Worm (Caenorhabditis elegans) whole organism, L4 larva: Measurements from ENCODE around the gene ced-9.

Experiments used
- F44E2.7 ChIP-seq: fragments of 200-800 bp; sonication (Bioruptor generic); IDR thresholded peaks from 2 replicates; pipeline ENCODE4 v2.1.2; 2022; ENCODE audit warnings: missing genetic modification characterization, missing compliant biosample characterization
- ama-1 ChIP-seq: fragments of 150-350 bp; optimal IDR thresholded peaks from 2 replicates; lab custom pipeline; 2014; ENCODE audit warnings: inconsistent platforms, mixed read lengths
- ces-1 ChIP-seq: fragments of 150-350 bp; sonication (generic microtip); optimal IDR thresholded peaks from 4 replicates; lab custom pipeline; 2014; ENCODE audit warnings: missing biosample characterization, missing genetic modification reagents, missing genetic modification characterization
- daf-12 ChIP-seq: fragments of 150-350 bp; optimal IDR thresholded peaks from 2 replicates; lab custom pipeline; 2014; ENCODE audit warnings: missing biosample characterization, missing genetic modification reagents, missing genetic modification characterization
- dpl-1 ChIP-seq: fragments of 150-350 bp; optimal IDR thresholded peaks from 2 replicates; lab custom pipeline; 2014; ENCODE audit warnings: missing biosample characterization, missing genetic modification reagents, missing genetic modification characterization
- egl-27 ChIP-seq: sonication (generic microtip); optimal IDR thresholded peaks from 3 replicates; lab custom pipeline; 2017; ENCODE audit warnings: missing biosample characterization, missing genetic modification reagents, missing genetic modification characterization
- fkh-10 ChIP-seq: fragments of 150-350 bp; optimal IDR thresholded peaks from 2 replicates; lab custom pipeline; 2014; ENCODE audit warnings: missing biosample characterization, missing genetic modification reagents, missing genetic modification characterization
- hlh-30 ChIP-seq: sonication (generic microtip); optimal IDR thresholded peaks from 2 replicates; lab custom pipeline; 2017; ENCODE audit warnings: antibody characterized with exemption, mild to moderate bottlenecking, missing genetic modification characterization, missing compliant biosample characterization; ENCODE audit not compliant: insufficient read depth
- lin-29 ChIP-seq: fragments of 200-800 bp; sonication (Bioruptor generic); IDR thresholded peaks from 2 replicates; pipeline ENCODE4 v1.3.6; 2022; ENCODE audit warnings: missing genetic modification reagents, missing genetic modification characterization, missing compliant biosample characterization
- nhr-237 ChIP-seq: sonication (generic microtip); optimal IDR thresholded peaks from 2 replicates; lab custom pipeline; 2017; ENCODE audit warnings: missing biosample characterization, missing genetic modification characterization
- nhr-28 ChIP-seq: fragments of 150-350 bp; optimal IDR thresholded peaks from 2 replicates; lab custom pipeline; 2014; ENCODE audit warnings: missing biosample characterization, missing genetic modification characterization
- nhr-6 ChIP-seq: fragments of 150-350 bp; optimal IDR thresholded peaks from 2 replicates; lab custom pipeline; 2014; ENCODE audit warnings: missing biosample characterization, missing genetic modification characterization
- nhr-77 ChIP-seq: fragments of 150-350 bp; optimal IDR thresholded peaks from 2 replicates; lab custom pipeline; 2014; ENCODE audit warnings: missing biosample characterization, missing genetic modification characterization
- ztf-11 ChIP-seq: fragments of 150-350 bp; optimal IDR thresholded peaks from 2 replicates; lab custom pipeline; 2014; ENCODE audit warnings: missing biosample characterization, missing genetic modification characterization

- no peak for TF ChIP-seq nhr-237 (tag; lab: Kevin White, UChicago)
- peak; percentile 59 for TF ChIP-seq nhr-6 (tag; lab: Kevin White, UChicago)
- TF ChIP-seq ztf-11 (tag; lab: Kevin White, UChicago), result no peak
- no peak for TF ChIP-seq lin-29
- no peak for TF ChIP-seq fkh-10 (GFP tag; lab: Kevin White, UChicago)
- TF ChIP-seq dpl-1 (GFP tag; lab: Kevin White, UChicago), result peak; percentile 98
- TF ChIP-seq ces-1, result no peak
- TF ChIP-seq hlh-30 (tag; lab: Kevin White, UChicago), result peak; percentile 64
- TF ChIP-seq ama-1 (lab: Kevin White, UChicago), result no peak
- no peak for TF ChIP-seq daf-12 (tag; lab: Kevin White, UChicago)
- TF ChIP-seq nhr-77 (tag; lab: Kevin White, UChicago), result peak; percentile 40
- peak; percentile 74 for TF ChIP-seq nhr-28 (tag; lab: Kevin White, UChicago)
- TF ChIP-seq F44E2.7, result no peak
- TF ChIP-seq egl-27, result no peak
Measured at ce11 chrIII:10357598-10358186, 22.7 kb downstream of the ced-9 start, which contains the start of gene umps-1.
